Fruit fly (Drosophila melanogaster): ENCODE measurements around the gene dod.

Gene dod

dm6 chrX:21357810-21358671 lies 12.9 kb downstream of the dod start, which contains the start of gene Septin1:
TSS of gene Septin1 (plus strand) at chrX:21358286.
- TF ChIP-seq usp (GFP tag; optimal IDR thresholded peaks at IDR 0.05) (no peak), Sp1 (GFP tag; optimal IDR thresholded peaks at IDR 0.05) (peak; percentile 27), sage (GFP tag; optimal IDR thresholded peaks at IDR 0.05) (no peak), Myc (optimal IDR thresholded peaks at IDR 0.05) (peak; percentile 31), psq (GFP tag; optimal IDR thresholded peaks at IDR 0.05) (no peak), Rel (GFP tag; optimal IDR thresholded peaks at IDR 0.05) (no peak), Rel (tag; optimal IDR thresholded peaks at IDR 0.05) (peak; percentile 25), GATAd (GFP tag; optimal IDR thresholded peaks at IDR 0.05) (no peak), CG9705 (GFP tag; optimal IDR thresholded peaks at IDR 0.05) (no peak), rgr (GFP tag; optimal IDR thresholded peaks at IDR 0.05) (no peak), Hr78 (GFP tag; optimal IDR thresholded peaks at IDR 0.05) (no peak), dmrt93B (GFP tag; optimal IDR thresholded peaks at IDR 0.05) (no peak), lola (GFP tag; optimal IDR thresholded peaks at IDR 0.05) (no peak), CG32264 (GFP tag; optimal IDR thresholded peaks at IDR 0.05) (no peak), Mio (GFP tag; optimal IDR thresholded peaks at IDR 0.05) (no peak), Dfd (GFP tag; optimal IDR thresholded peaks at IDR 0.05) (no peak), Abd-B (GFP tag; optimal IDR thresholded peaks at IDR 0.05) (no peak), jim (GFP tag; optimal IDR thresholded peaks at IDR 0.05) (no peak), Dif (GFP tag; optimal IDR thresholded peaks at IDR 0.05; ENCODE audit: partially characterized antibody) (no peak), pan (optimal IDR thresholded peaks at IDR 0.05) (no peak)

- TF ChIP-seq dmrt93B (GFP tag; optimal IDR thresholded peaks at IDR 0.05) (no peak), HLH106 (tag; optimal IDR thresholded peaks at IDR 0.05) (peak; percentile 2), GATAd (GFP tag; optimal IDR thresholded peaks at IDR 0.05) (no peak), Sp1 (GFP tag; optimal IDR thresholded peaks at IDR 0.05) (peak; percentile 12), pan (optimal IDR thresholded peaks at IDR 0.05) (no peak), br (GFP tag; optimal IDR thresholded peaks at IDR 0.05) (no peak), Abd-B (GFP tag; optimal IDR thresholded peaks at IDR 0.05) (no peak), brk (GFP tag; optimal IDR thresholded peaks at IDR 0.05) (no peak), Dif (GFP tag; optimal IDR thresholded peaks at IDR 0.05; ENCODE audit: partially characterized antibody) (no peak), psq (GFP tag; optimal IDR thresholded peaks at IDR 0.05) (no peak), h (GFP tag; optimal IDR thresholded peaks at IDR 0.05) (peak; percentile 4), woc (GFP tag; optimal IDR thresholded peaks at IDR 0.05) (no peak), lola (GFP tag; optimal IDR thresholded peaks at IDR 0.05) (no peak), ey (GFP tag; optimal IDR thresholded peaks at IDR 0.05) (no peak), dsf (GFP tag; optimal IDR thresholded peaks at IDR 0.05; ENCODE audit: borderline replicate concordance) (no peak), CrebA (GFP tag; optimal IDR thresholded peaks at IDR 0.05; ENCODE audit: borderline replicate concordance) (no peak), Myc (optimal IDR thresholded peaks at IDR 0.05) (peak; percentile 34), fru (GFP tag; optimal IDR thresholded peaks at IDR 0.05) (no peak), rgr (GFP tag; optimal IDR thresholded peaks at IDR 0.05) (peak; percentile 51), N (GFP tag; optimal IDR thresholded peaks at IDR 0.05) (no peak), foxo (GFP tag; optimal IDR thresholded peaks at IDR 0.05) (peak in 1 of 2 experiments; percentile 33)
These were observed 17.7 kb downstream of the dod start, which contains the start of the genes bbx and waw for dm6 chrX:21362878-21363277. TSS of gene bbx (plus strand) at chrX:21363028. TSS of gene waw (plus strand) at chrX:21363028.

- TF ChIP-seq Rel (GFP tag; optimal IDR thresholded peaks at IDR 0.05) (no peak), Rel (tag; optimal IDR thresholded peaks at IDR 0.05) (no peak), h (GFP tag; optimal IDR thresholded peaks at IDR 0.05) (no peak), Sp1 (GFP tag; optimal IDR thresholded peaks at IDR 0.05) (peak; percentile 6)
These were observed 20.3 kb downstream of the dod start for dm6 chrX:21365421-21365820.

dm6 chrX:21366311-21366990 lies 21.3 kb downstream of the dod start:
- TF ChIP-seq dl (GFP tag; optimal IDR thresholded peaks at IDR 0.05; ENCODE audit: insufficient read depth in 1 of 2, partially characterized antibody in 2 of 2), result peak in 1 of 2 experiments; percentile 26
- TF ChIP-seq woc (GFP tag; optimal IDR thresholded peaks at IDR 0.05), result peak; percentile 61
- TF ChIP-seq dmrt93B (GFP tag; optimal IDR thresholded peaks at IDR 0.05), result peak; percentile 89
- TF ChIP-seq sv (GFP tag; optimal IDR thresholded peaks at IDR 0.05), result peak; percentile 74
- peak; percentile 80 for TF ChIP-seq ey (GFP tag; optimal IDR thresholded peaks at IDR 0.05)
- TF ChIP-seq Abd-B (GFP tag; optimal IDR thresholded peaks at IDR 0.05), result no peak
- TF ChIP-seq jim (GFP tag; optimal IDR thresholded peaks at IDR 0.05), result no peak
- no peak for TF ChIP-seq Dfd (GFP tag; optimal IDR thresholded peaks at IDR 0.05)
- peak; percentile 94 for TF ChIP-seq Sp1 (GFP tag; optimal IDR thresholded peaks at IDR 0.05)
- TF ChIP-seq HLH106 (tag; optimal IDR thresholded peaks at IDR 0.05), result peak; percentile 92
- TF ChIP-seq CG9705 (GFP tag; optimal IDR thresholded peaks at IDR 0.05), result peak; percentile 90
- TF ChIP-seq CG32264 (GFP tag; optimal IDR thresholded peaks at IDR 0.05), result peak; percentile 7
- TF ChIP-seq Rel (GFP tag; optimal IDR thresholded peaks at IDR 0.05), result peak; percentile 60
- peak; percentile 70 for TF ChIP-seq Rel (tag; optimal IDR thresholded peaks at IDR 0.05)
- TF ChIP-seq Hnf4 (GFP tag; optimal IDR thresholded peaks at IDR 0.05), result peak; percentile 57
- TF ChIP-seq lola (GFP tag; optimal IDR thresholded peaks at IDR 0.05), result no peak
- peak; percentile 79 for TF ChIP-seq psq (GFP tag; optimal IDR thresholded peaks at IDR 0.05)
- peak; percentile 28 for TF ChIP-seq Hr83 (GFP tag; optimal IDR thresholded peaks at IDR 0.05; ENCODE audit: poor library complexity, severe bottlenecking)
- TF ChIP-seq sage (GFP tag; optimal IDR thresholded peaks at IDR 0.05), result peak; percentile 76
- peak; percentile 87 for TF ChIP-seq h (GFP tag; optimal IDR thresholded peaks at IDR 0.05)
- no peak for TF ChIP-seq Mio (GFP tag; optimal IDR thresholded peaks at IDR 0.05)
- TF ChIP-seq br (GFP tag; optimal IDR thresholded peaks at IDR 0.05), result peak; percentile 56
- TF ChIP-seq rgr (GFP tag; optimal IDR thresholded peaks at IDR 0.05), result peak; percentile 89
- TF ChIP-seq pan (optimal IDR thresholded peaks at IDR 0.05), result no peak
- peak; percentile 80 for TF ChIP-seq fru (GFP tag; optimal IDR thresholded peaks at IDR 0.05)
- peak; percentile 87 for TF ChIP-seq OdsH (GFP tag; optimal IDR thresholded peaks at IDR 0.05)
- peak in 1 of 2 experiments; percentile 92 for TF ChIP-seq foxo (GFP tag; optimal IDR thresholded peaks at IDR 0.05)
- TF ChIP-seq Dif (GFP tag; optimal IDR thresholded peaks at IDR 0.05; ENCODE audit: partially characterized antibody), result peak; percentile 52
- no peak for TF ChIP-seq GATAd (GFP tag; optimal IDR thresholded peaks at IDR 0.05)
